Worm (Caenorhabditis elegans) whole organism, young adult: ENCODE results near the gene nep-1.

Source experiments
- B0019.2 ChIP-seq: fragments of 200-800 bp; sonication (Bioruptor generic); conservative IDR thresholded peaks from 2 replicates; pipeline ENCODE4 v1.3.6; 2022; ENCODE audit warnings: missing genetic modification reagents, missing genetic modification characterization, missing compliant biosample characterization
- C06A6.2 ChIP-seq: fragments of 200-800 bp; sonication (Bioruptor generic); conservative IDR thresholded peaks from 2 replicates; pipeline ENCODE4 v1.3.6; 2022; ENCODE audit warnings: missing genetic modification characterization, missing compliant biosample characterization
- C17E4.6 ChIP-seq: fragments of 200-800 bp; sonication (Bioruptor generic); IDR thresholded peaks from 2 replicates; pipeline ENCODE4 v1.3.6; 2022; ENCODE audit warnings: missing genetic modification reagents, missing genetic modification characterization, missing compliant biosample characterization
- D2030.7 ChIP-seq: fragments of 200-800 bp; sonication (Bioruptor generic); IDR thresholded peaks from 2 replicates; pipeline ENCODE4 v1.3.6; 2022; ENCODE audit warnings: missing genetic modification reagents, missing genetic modification characterization, missing compliant biosample characterization
- F37B4.10 ChIP-seq: fragments of 200-800 bp; sonication (Bioruptor generic); IDR thresholded peaks from 2 replicates; pipeline ENCODE4 v1.3.6; 2022; ENCODE audit warnings: missing genetic modification characterization, missing compliant biosample characterization
- F52B5.7 ChIP-seq: sonication (generic microtip); optimal IDR thresholded peaks from 2 replicates; lab custom pipeline; 2016; ENCODE audit warnings: mild to moderate bottlenecking, missing genetic modification characterization, missing compliant biosample characterization
- F55B11.4 ChIP-seq: sonication (generic microtip); optimal IDR thresholded peaks from 2 replicates; lab custom pipeline; 2016; ENCODE audit warnings: missing compliant biosample characterization, missing genetic modification characterization, borderline replicate concordance; ENCODE audit not compliant: insufficient read depth
- F57A8.1 ChIP-seq: fragments of 200-800 bp; sonication (Bioruptor generic); optimal IDR thresholded peaks from 2 replicates; lab custom pipeline; 2018; ENCODE audit warnings: mild to moderate bottlenecking, missing genetic modification characterization, moderate library complexity, missing compliant biosample characterization
- T26A5.8 ChIP-seq: sonication (generic microtip); optimal IDR thresholded peaks from 2 replicates; lab custom pipeline; 2016; ENCODE audit warnings: missing genetic modification characterization, missing compliant biosample characterization
- Y53F4B.3 ChIP-seq: fragments of 200-800 bp; sonication (Bioruptor generic); IDR thresholded peaks from 2 replicates; pipeline ENCODE4 v1.3.6; 2022; ENCODE audit warnings: missing genetic modification reagents, missing genetic modification characterization, missing compliant biosample characterization
- Y53G8AR.9 ChIP-seq: fragments of 200-800 bp; sonication (Bioruptor generic); conservative IDR thresholded peaks from 2 replicates; pipeline ENCODE4 v1.3.6; 2022; ENCODE audit warnings: missing genetic modification reagents, missing genetic modification characterization, missing compliant biosample characterization
- Y67H2A.10 ChIP-seq: fragments of 200-800 bp; sonication (Bioruptor generic); conservative IDR thresholded peaks from 2 replicates; pipeline ENCODE4 v1.3.6; 2022; ENCODE audit warnings: missing genetic modification reagents, missing genetic modification characterization, missing compliant biosample characterization
- Y95B8A.8 ChIP-seq: fragments of 200-800 bp; sonication (Bioruptor generic); IDR thresholded peaks from 2 replicates; pipeline ENCODE4 v1.3.6; 2022; ENCODE audit warnings: missing genetic modification reagents, missing genetic modification characterization, missing compliant biosample characterization
- ama-1 ChIP-seq, 3 experiments: fragments of 150-350 bp in 1 of 3; sonication (generic microtip) in 2 of 3; optimal IDR thresholded peaks; 2 replicates each; lab custom pipeline; 2014 to 2018; ENCODE audit warnings: missing biosample characterization in 2 of 3, missing genetic modification characterization in 2 of 3, missing genetic modification reagents in 2 of 3
- aptf-2 ChIP-seq: fragments of 200-800 bp; sonication (Bioruptor generic); conservative IDR thresholded peaks from 2 replicates; pipeline ENCODE4 v1.3.6; 2022; ENCODE audit warnings: missing genetic modification reagents, missing genetic modification characterization, missing compliant biosample characterization
- aptf-3 ChIP-seq: fragments of 200-800 bp; sonication (Bioruptor generic); IDR thresholded peaks from 2 replicates; pipeline ENCODE4 v1.3.6; 2022; ENCODE audit warnings: missing genetic modification characterization, missing compliant biosample characterization
- attf-5 ChIP-seq: fragments of 200-800 bp; sonication (Bioruptor generic); optimal IDR thresholded peaks from 2 replicates; lab custom pipeline; 2018; ENCODE audit warnings: mild to moderate bottlenecking, missing genetic modification characterization, missing compliant biosample characterization
- cebp-1 ChIP-seq, 2 experiments: fragments of 200-800 bp in 1 of 2; sonication (Bioruptor generic) in 1 of 2; sonication (generic microtip) in 1 of 2; IDR thresholded peaks in 1 of 2; optimal IDR thresholded peaks in 1 of 2; 2 replicates each; pipeline versions ENCODE4 v1.3.6 to Lab custom; 2017 to 2022; ENCODE audit warnings: missing compliant biosample characterization in 2 of 2, missing genetic modification characterization in 2 of 2, mild to moderate bottlenecking in 1 of 2, missing genetic modification reagents in 1 of 2, moderate library complexity in 1 of 2
- ceh-58 ChIP-seq: fragments of 200-800 bp; sonication (Bioruptor generic); IDR thresholded peaks from 2 replicates; pipeline ENCODE4 v1.3.6; 2022; ENCODE audit warnings: missing genetic modification characterization, missing compliant biosample characterization
- ceh-91 ChIP-seq: fragments of 200-800 bp; sonication (Bioruptor generic); IDR thresholded peaks from 2 replicates; pipeline ENCODE4 v1.3.6; 2022; ENCODE audit warnings: missing genetic modification reagents, missing genetic modification characterization, missing compliant biosample characterization
- dox-1 ChIP-seq: fragments of 200-800 bp; sonication (Bioruptor generic); IDR thresholded peaks from 2 replicates; pipeline ENCODE4 v1.3.6; 2022; ENCODE audit warnings: missing genetic modification reagents, missing genetic modification characterization, missing compliant biosample characterization
- dpff-1 ChIP-seq: sonication (generic microtip); optimal IDR thresholded peaks from 2 replicates; lab custom pipeline; 2017; ENCODE audit warnings: mild to moderate bottlenecking, missing genetic modification characterization, missing compliant biosample characterization
- hlh-12 ChIP-seq: sonication (generic microtip); optimal IDR thresholded peaks from 2 replicates; lab custom pipeline; 2016; ENCODE audit warnings: missing genetic modification characterization, missing compliant biosample characterization
- hlh-26 ChIP-seq: fragments of 200-800 bp; sonication (Bioruptor generic); conservative IDR thresholded peaks from 2 replicates; pipeline ENCODE4 v1.3.6; 2022; ENCODE audit warnings: missing genetic modification reagents, missing genetic modification characterization, missing compliant biosample characterization
- let-526 ChIP-seq: fragments of 200-800 bp; sonication (Bioruptor generic); IDR thresholded peaks from 2 replicates; pipeline ENCODE4 v1.3.6; 2022; ENCODE audit warnings: missing genetic modification reagents, missing genetic modification characterization, missing compliant biosample characterization
- lsl-1 ChIP-seq: fragments of 200-800 bp; sonication (Bioruptor generic); optimal IDR thresholded peaks from 2 replicates; lab custom pipeline; 2018; ENCODE audit warnings: mild to moderate bottlenecking, missing genetic modification characterization, moderate library complexity, missing compliant biosample characterization
- lsy-27 ChIP-seq: sonication (generic microtip); optimal IDR thresholded peaks from 2 replicates; lab custom pipeline; 2017; ENCODE audit warnings: missing genetic modification characterization, mild to moderate bottlenecking, missing compliant biosample characterization, antibody characterized with exemption, missing genotype, borderline replicate concordance; ENCODE audit not compliant: insufficient read depth
- madf-6 ChIP-seq: fragments of 200-800 bp; sonication (Bioruptor generic); IDR thresholded peaks from 2 replicates; pipeline ENCODE4 v1.3.6; 2022; ENCODE audit warnings: missing genetic modification reagents, missing genetic modification characterization, missing compliant biosample characterization
- nfya-1 ChIP-seq: sonication (generic microtip); optimal IDR thresholded peaks from 2 replicates; lab custom pipeline; 2017; ENCODE audit warnings: antibody characterized with exemption, missing compliant biosample characterization, missing genetic modification characterization, borderline replicate concordance; ENCODE audit not compliant: insufficient read depth
- nhr-90 ChIP-seq: sonication (generic microtip); optimal IDR thresholded peaks from 2 replicates; lab custom pipeline; 2016; ENCODE audit warnings: missing genotype, mild to moderate bottlenecking, missing genetic modification characterization, missing compliant biosample characterization
- pbrm-1 ChIP-seq: fragments of 200-800 bp; sonication (Bioruptor generic); IDR thresholded peaks from 2 replicates; pipeline ENCODE4 v1.3.6; 2022; ENCODE audit warnings: missing genetic modification reagents, missing genetic modification characterization, missing compliant biosample characterization
- pha-4 ChIP-seq: fragments of 150-350 bp; sonication (generic microtip); optimal IDR thresholded peaks from 2 replicates; lab custom pipeline; 2014; ENCODE audit warnings: missing biosample characterization, missing genetic modification reagents, missing genetic modification characterization
- rcor-1 ChIP-seq: fragments of 200-800 bp; sonication (Bioruptor generic); IDR thresholded peaks from 2 replicates; pipeline ENCODE4 v1.3.6; 2022; ENCODE audit warnings: missing genetic modification reagents, missing genetic modification characterization, missing compliant biosample characterization
- sdz-38 ChIP-seq: sonication (generic microtip); optimal IDR thresholded peaks from 2 replicates; lab custom pipeline; 2016; ENCODE audit warnings: missing genotype, missing genetic modification characterization, missing compliant biosample characterization
- snpc-1.3 ChIP-seq: sonication (generic microtip); optimal IDR thresholded peaks from 2 replicates; lab custom pipeline; 2017; ENCODE audit warnings: missing genetic modification characterization, mild to moderate bottlenecking, missing compliant biosample characterization, antibody characterized with exemption, moderate library complexity, missing genotype, missing genetic modification reagents; ENCODE audit not compliant: insufficient read depth
- snpc-3.4 ChIP-seq: sonication (generic microtip); optimal IDR thresholded peaks from 2 replicates; lab custom pipeline; 2017; ENCODE audit warnings: missing genetic modification characterization, mild to moderate bottlenecking, missing compliant biosample characterization, antibody characterized with exemption, moderate library complexity, missing genotype, missing genetic modification reagents
- snpc-4 ChIP-seq, 5 experiments: fragments of 150-350 bp in 1 of 5; sonication (generic microtip) in 4 of 5; optimal IDR thresholded peaks; 2 replicates each; lab custom pipeline; 2014 to 2018; ENCODE audit warnings: missing genetic modification characterization in 5 of 5, missing biosample characterization in 3 of 5, antibody characterized with exemption in 2 of 5, mild to moderate bottlenecking in 2 of 5, missing compliant biosample characterization in 2 of 5, missing genotype in 2 of 5, moderate library complexity in 2 of 5, missing genetic modification reagents in 1 of 5
- tbx-9 ChIP-seq: sonication (generic microtip); optimal IDR thresholded peaks from 2 replicates; lab custom pipeline; 2016; ENCODE audit warnings: borderline replicate concordance, missing genetic modification characterization, inconsistent platforms, missing compliant biosample characterization
- unc-130 ChIP-seq: sonication (generic microtip); optimal IDR thresholded peaks from 2 replicates; lab custom pipeline; 2016; ENCODE audit warnings: missing genetic modification reagents, missing genetic modification characterization, missing compliant biosample characterization
- xnd-1 ChIP-seq: sonication (generic microtip); optimal IDR thresholded peaks from 2 replicates; lab custom pipeline; 2016; ENCODE audit warnings: missing genotype, missing genetic modification reagents, missing genetic modification characterization, missing compliant biosample characterization
- ztf-18 ChIP-seq: sonication (generic microtip); optimal IDR thresholded peaks from 2 replicates; lab custom pipeline; 2016; ENCODE audit warnings: missing genotype, mild to moderate bottlenecking, missing genetic modification characterization, missing compliant biosample characterization

The nep-1 gene

DNA sequence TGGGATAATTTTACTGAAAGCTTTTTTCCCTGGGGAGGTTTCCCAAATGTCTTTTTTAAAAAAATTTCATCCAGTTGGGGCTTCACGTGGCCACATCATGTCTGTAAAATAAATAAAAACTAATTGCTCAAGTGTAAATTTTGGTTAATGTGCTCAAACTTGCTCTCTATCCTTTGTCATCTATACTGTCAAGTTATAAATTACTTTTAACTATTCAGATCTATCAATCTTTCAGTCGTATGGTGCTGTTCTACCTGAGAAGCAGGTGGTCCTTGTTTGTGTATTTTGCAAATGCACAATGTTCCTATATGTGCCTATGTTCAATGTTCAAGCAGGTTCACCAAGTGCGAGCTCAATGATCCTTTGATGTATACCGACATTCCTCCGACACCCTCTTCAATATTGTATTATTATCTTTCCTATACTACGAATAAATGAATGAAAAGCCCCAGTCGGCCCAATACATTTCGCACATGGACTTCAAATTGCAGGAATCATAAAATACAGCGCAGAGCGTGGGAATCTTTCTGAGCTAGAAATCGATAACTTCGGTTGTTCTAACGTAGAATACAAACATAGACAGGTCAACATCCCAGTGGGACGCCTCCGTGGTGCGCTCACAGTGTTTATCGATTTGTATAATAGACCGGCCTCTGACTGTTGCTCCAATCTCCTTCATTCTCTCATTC lies 24.3 kb upstream of the nep-1 start, which contains the start of the genes sfxn-1.4 and C47D12.4:
Gene sfxn-1.4, minus strand, starts transcription at position 101 of the 689 bp plus-strand sequence.
Gene C47D12.4, plus strand, starts transcription at position 639 of the 689 bp plus-strand sequence.
- TF ChIP-seq T26A5.8 (no peak), pha-4 (no peak), sdz-38 (tag; lab: Kevin White, UChicago) (no peak), let-526 (GFP tag; lab: Robert Waterston, UW) (no peak), nhr-90 (tag; lab: Kevin White, UChicago) (no peak), attf-5 (GFP tag; lab: Kevin White, UChicago) (no peak), ama-1 (optimal IDR thresholded peaks at IDR 0.05; lab: Kevin White, UChicago) (no peak), ama-1 (GFP tag; optimal IDR thresholded peaks at IDR 0.05; lab: Kevin White, UChicago) (no peak)
- TF ChIP-seq, all 124 proteins: peak for 0

- TF ChIP-seq F57A8.1 (GFP tag; lab: Kevin White, UChicago) = no peak
- TF ChIP-seq ama-1 (optimal IDR thresholded peaks at IDR 0.05; lab: Kevin White, UChicago) = no peak
- no peak for TF ChIP-seq ama-1 (GFP tag; optimal IDR thresholded peaks at IDR 0.05; lab: Kevin White, UChicago)
- no peak for TF ChIP-seq lsy-27
- TF ChIP-seq ceh-58 (GFP tag; lab: Robert Waterston, UW) = no peak
- no peak for TF ChIP-seq Y53F4B.3
- TF ChIP-seq unc-130 (GFP tag; lab: Kevin White, UChicago) = no peak
- TF ChIP-seq madf-6 (GFP tag; lab: Robert Waterston, UW) = peak; percentile 42; the same call in 1 of the 2 replicates
- TF ChIP-seq C06A6.2 (GFP tag; lab: Robert Waterston, UW) = no peak
- no peak for TF ChIP-seq cebp-1 (GFP tag; IDR thresholded peaks at IDR 0.05; lab: Robert Waterston, UW)
- peak; percentile 69 for TF ChIP-seq cebp-1 (tag; optimal IDR thresholded peaks at IDR 0.05; lab: Kevin White, UChicago)
- no peak for TF ChIP-seq F52B5.7
- no peak for TF ChIP-seq D2030.7 (GFP tag; lab: Robert Waterston, UW)
- TF ChIP-seq snpc-1.3 (tag; lab: Kevin White, UChicago) = no peak
- peak; percentile 12 for TF ChIP-seq xnd-1 (tag; lab: Kevin White, UChicago)
- no peak for TF ChIP-seq dox-1
- no peak for TF ChIP-seq Y53G8AR.9 (GFP tag; lab: Robert Waterston, UW)
- no peak for TF ChIP-seq hlh-26 (GFP tag; lab: Robert Waterston, UW)
- no peak for TF ChIP-seq snpc-3.4 (tag; lab: Kevin White, UChicago)
- TF ChIP-seq lsl-1 (GFP tag; lab: Kevin White, UChicago) = peak; percentile 91
- TF ChIP-seq ceh-91 = no peak
- peak; percentile 63; the same call in 1 of the 2 replicates for TF ChIP-seq B0019.2
Observed at ce11 chrII:11680220-11680619, 23.2 kb upstream of the nep-1 start.

ce11 chrII:11675877-11676473 lies 19.0 kb upstream of the nep-1 start, which contains the start of the genes trr-1 and C47D12.2:
TSS of gene trr-1 (minus strand) at chrII:11675927.
TSS of gene C47D12.2 (plus strand) at chrII:11676306.
- TF ChIP-seq ztf-18 (tag; lab: Kevin White, UChicago) (peak; percentile 95), C06A6.2 (GFP tag; lab: Robert Waterston, UW) (no peak), ceh-58 (GFP tag; lab: Robert Waterston, UW) (no peak), B0019.2 (no peak), Y67H2A.10 (no peak), xnd-1 (tag; lab: Kevin White, UChicago) (peak; percentile 18), rcor-1 (GFP tag; lab: Robert Waterston, UW) (peak; percentile 32; the same call in 1 of the 2 replicates), C17E4.6 (GFP tag; lab: Robert Waterston, UW) (no peak), tbx-9 (tag; lab: Kevin White, UChicago) (no peak), F55B11.4 (tag; lab: Kevin White, UChicago) (no peak), pbrm-1 (0 out of 2 replicates have a peak, but pooled peaks have one; percentile 51), snpc-4 (GFP tag; optimal IDR thresholded peaks at IDR 0.05; lab: Kevin White, UChicago) (no peak), snpc-4 (tag; optimal IDR thresholded peaks at IDR 0.05; lab: Kevin White, UChicago) (peak in 2 of 4 experiments; percentile 28 to 78), dpff-1 (tag; lab: Kevin White, UChicago) (no peak), aptf-3 (GFP tag; lab: Robert Waterston, UW) (no peak), nfya-1 (tag; lab: Kevin White, UChicago) (no peak), ceh-91 (no peak), F37B4.10 (no peak), hlh-12 (tag; lab: Kevin White, UChicago) (no peak), aptf-2 (no peak), Y95B8A.8 (no peak), unc-130 (GFP tag; lab: Kevin White, UChicago) (no peak)
